Fruit fly (Drosophila melanogaster) whole organism: ENCODE measurements around the gene Tengl3.

Source experiments
- CG8478 ChIP-seq: fragments of >200 bp; optimal IDR thresholded peaks from 2 replicates; lab custom pipeline; 2018; ENCODE audit warnings: inconsistent platforms
- Dll ChIP-seq: fragments of >200 bp; optimal IDR thresholded peaks from 2 replicates; lab custom pipeline; 2017
- EcR ChIP-seq, 2 experiments: fragments of >200 bp; optimal IDR thresholded peaks; 2 replicates each; lab custom pipeline; 2017; ENCODE audit warnings: missing biosample characterization in 2 of 2, missing genetic modification characterization in 2 of 2, missing genetic modification reagents in 2 of 2
- pan ChIP-seq: fragments of >200 bp; optimal IDR thresholded peaks from 2 replicates; lab custom pipeline; 2017
- psq ChIP-seq: fragments of >200 bp; optimal IDR thresholded peaks from 2 replicates; lab custom pipeline; 2017
- usp ChIP-seq: fragments of >200 bp; optimal IDR thresholded peaks from 2 replicates; lab custom pipeline; 2017; ENCODE audit warnings: missing biosample characterization, missing genetic modification characterization, mixed read lengths

The Tengl3 gene

dm6 chr2L:2238151-2238550 lies at the start of gene Tengl3:
Gene Tengl3, minus strand, starts transcription at chr2L:2238251.
- no peak for TF ChIP-seq pan
- TF ChIP-seq EcR (GFP tag; optimal IDR thresholded peaks at IDR 0.05; lab: Kevin White, UChicago): no peak
- no peak for TF ChIP-seq usp (GFP tag; lab: Kevin White, UChicago)
- TF ChIP-seq Dll (lab: Kevin White, UChicago): no peak
- no peak for TF ChIP-seq CG8478 (lab: Kevin White, UChicago)
- TF ChIP-seq psq (lab: Kevin White, UChicago): no peak

- no peak for TF ChIP-seq usp (GFP tag; lab: Kevin White, UChicago)
Measured at dm6 chr2L:2287807-2288206, 49.8 kb upstream of the Tengl3 start, which contains the start of gene CG42658. Gene CG42658, minus strand, starts transcription at chr2L:2287907.

DNA sequence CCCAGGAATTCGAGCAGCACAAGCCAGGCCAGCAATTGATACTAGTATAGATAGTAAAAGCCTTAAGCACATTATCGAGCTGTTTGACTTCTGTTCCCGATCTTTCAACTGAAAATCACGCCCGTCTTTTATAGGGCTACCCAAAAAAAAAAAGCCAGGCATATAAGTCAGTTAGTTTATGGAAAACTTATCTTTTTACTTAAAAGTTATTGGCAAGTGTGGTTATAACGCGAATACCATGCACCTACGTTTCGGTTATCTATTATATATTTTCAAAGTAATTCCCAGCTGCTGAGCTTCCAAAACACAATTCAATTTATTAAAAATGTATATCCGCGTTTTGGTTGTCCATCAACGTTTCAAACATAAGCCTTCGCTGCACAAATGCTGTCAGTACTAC lies 48.7 kb upstream of the Tengl3 start, which contains the start of gene CG31681:
Gene CG31681, minus strand, starts transcription at position 101 of the 400 bp plus-strand sequence.
- TF ChIP-seq psq (lab: Kevin White, UChicago): no peak
- TF ChIP-seq pan: no peak
- TF ChIP-seq EcR (GFP tag; optimal IDR thresholded peaks at IDR 0.05; lab: Kevin White, UChicago): no peak
- no peak for TF ChIP-seq CG8478 (lab: Kevin White, UChicago)
- TF ChIP-seq Dll (lab: Kevin White, UChicago): no peak
- TF ChIP-seq usp (GFP tag; lab: Kevin White, UChicago): no peak

DNA sequence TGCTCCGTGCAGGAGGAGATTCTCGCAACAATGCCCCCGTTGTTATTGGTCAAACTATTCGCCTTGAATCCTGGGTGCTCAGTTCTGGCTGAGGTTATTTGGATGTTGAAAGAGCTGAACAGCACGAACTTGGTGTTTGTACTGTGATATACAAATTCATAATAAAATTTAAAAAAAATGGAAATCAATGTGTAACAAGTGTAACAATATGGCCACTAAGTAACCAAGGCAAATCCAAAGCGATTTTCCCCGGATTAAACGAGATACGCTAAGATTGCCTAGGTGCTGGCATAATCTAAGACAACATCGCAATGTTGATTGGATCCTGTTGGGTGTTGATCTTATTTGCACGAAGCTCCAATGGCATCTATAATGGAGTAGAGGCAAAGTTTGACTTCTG lies 46.8 kb upstream of the Tengl3 start, which contains the start of gene CG4271:
Gene CG4271, plus strand, starts transcription at position 301 of the 400 bp plus-strand sequence.
- TF ChIP-seq Dll (lab: Kevin White, UChicago): no peak
- no peak for TF ChIP-seq psq (lab: Kevin White, UChicago)
- no peak for TF ChIP-seq CG8478 (lab: Kevin White, UChicago)
- TF ChIP-seq EcR (GFP tag; optimal IDR thresholded peaks at IDR 0.05; lab: Kevin White, UChicago): no peak
- no peak for TF ChIP-seq pan
- no peak for TF ChIP-seq usp (GFP tag; lab: Kevin White, UChicago)

- no peak for TF ChIP-seq psq (lab: Kevin White, UChicago)
- TF ChIP-seq CG8478 (lab: Kevin White, UChicago): no peak
- no peak for TF ChIP-seq EcR (GFP tag; optimal IDR thresholded peaks at IDR 0.05; lab: Kevin White, UChicago)
- no peak for TF ChIP-seq Dll (lab: Kevin White, UChicago)
- TF ChIP-seq usp (GFP tag; lab: Kevin White, UChicago): no peak
- TF ChIP-seq pan: no peak
Measured at dm6 chr2L:2269040-2269439, 31.0 kb upstream of the Tengl3 start, which contains the start of gene CG17242. Gene CG17242, minus strand, starts transcription at chr2L:2269140.

dm6 chr2L:2265221-2265620 lies 27.2 kb upstream of the Tengl3 start, which contains the start of gene CG34049:
Gene CG34049, minus strand, starts transcription at chr2L:2265321.
- TF ChIP-seq EcR (GFP tag; optimal IDR thresholded peaks at IDR 0.05; lab: Kevin White, UChicago): no peak
- TF ChIP-seq psq (lab: Kevin White, UChicago): no peak
- no peak for TF ChIP-seq CG8478 (lab: Kevin White, UChicago)
- no peak for TF ChIP-seq usp (GFP tag; lab: Kevin White, UChicago)
- TF ChIP-seq pan: no peak
- no peak for TF ChIP-seq Dll (lab: Kevin White, UChicago)

- TF ChIP-seq CG8478 (lab: Kevin White, UChicago) (no peak), psq (lab: Kevin White, UChicago) (no peak), pan (no peak), Dll (lab: Kevin White, UChicago) (no peak), EcR (GFP tag; optimal IDR thresholded peaks at IDR 0.05; lab: Kevin White, UChicago) (no peak), usp (GFP tag; lab: Kevin White, UChicago) (no peak)
Measured at dm6 chr2L:2263142-2263541, 25.1 kb upstream of the Tengl3 start, which contains the start of gene CG4270. Gene CG4270, plus strand, starts transcription at chr2L:2263442.

- TF ChIP-seq psq (lab: Kevin White, UChicago) (no peak), EcR (GFP tag; optimal IDR thresholded peaks at IDR 0.05; lab: Kevin White, UChicago) (no peak), Dll (lab: Kevin White, UChicago) (no peak), pan (no peak), usp (GFP tag; lab: Kevin White, UChicago) (no peak), CG8478 (lab: Kevin White, UChicago) (no peak)
Measured at dm6 chr2L:2254950-2255349, 16.9 kb upstream of the Tengl3 start, which contains the start of gene Send1. Gene Send1, minus strand, starts transcription at chr2L:2255050.

dm6 chr2L:2252745-2253144 lies 14.7 kb upstream of the Tengl3 start, which contains the start of gene CG17234:
Gene CG17234, plus strand, starts transcription at chr2L:2253045.
- TF ChIP-seq usp (GFP tag; lab: Kevin White, UChicago): no peak
- TF ChIP-seq pan: no peak
- TF ChIP-seq CG8478 (lab: Kevin White, UChicago): no peak
- TF ChIP-seq EcR (GFP tag; optimal IDR thresholded peaks at IDR 0.05; lab: Kevin White, UChicago): no peak
- TF ChIP-seq psq (lab: Kevin White, UChicago): no peak
- no peak for TF ChIP-seq Dll (lab: Kevin White, UChicago)

DNA sequence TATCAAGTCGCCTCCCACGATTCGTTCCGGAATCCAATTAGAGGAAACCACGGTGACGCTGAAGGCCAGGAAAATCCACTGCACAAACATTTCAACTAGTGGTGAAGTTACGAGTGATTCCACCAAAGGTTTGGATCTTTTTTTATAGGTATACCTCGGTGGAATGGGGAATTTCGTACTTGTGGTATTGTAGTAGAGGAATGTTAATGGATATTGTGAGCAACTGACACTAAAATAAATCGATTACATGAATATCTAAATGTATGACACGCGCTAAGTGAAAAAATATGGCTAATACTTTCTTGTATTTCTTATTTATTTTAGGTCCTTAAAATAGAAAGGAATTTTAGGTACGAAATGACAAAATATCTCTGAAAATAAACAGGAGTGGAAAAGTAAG lies 14.2 kb upstream of the Tengl3 start, which contains the start of gene CG17239:
Gene CG17239, minus strand, starts transcription at position 101 of the 400 bp plus-strand sequence.
- TF ChIP-seq psq (lab: Kevin White, UChicago): no peak
- no peak for TF ChIP-seq EcR (GFP tag; optimal IDR thresholded peaks at IDR 0.05; lab: Kevin White, UChicago)
- no peak for TF ChIP-seq pan
- no peak for TF ChIP-seq usp (GFP tag; lab: Kevin White, UChicago)
- TF ChIP-seq Dll (lab: Kevin White, UChicago): no peak
- TF ChIP-seq CG8478 (lab: Kevin White, UChicago): no peak

- TF ChIP-seq usp (GFP tag; lab: Kevin White, UChicago) (no peak), pan (no peak), CG8478 (lab: Kevin White, UChicago) (no peak), Dll (lab: Kevin White, UChicago) (no peak), psq (lab: Kevin White, UChicago) (no peak), EcR (GFP tag; optimal IDR thresholded peaks at IDR 0.05; lab: Kevin White, UChicago) (no peak)
Measured at dm6 chr2L:2251175-2251574, 13.1 kb upstream of the Tengl3 start, which contains the start of gene Ser12. Gene Ser12, minus strand, starts transcription at chr2L:2251275.

DNA sequence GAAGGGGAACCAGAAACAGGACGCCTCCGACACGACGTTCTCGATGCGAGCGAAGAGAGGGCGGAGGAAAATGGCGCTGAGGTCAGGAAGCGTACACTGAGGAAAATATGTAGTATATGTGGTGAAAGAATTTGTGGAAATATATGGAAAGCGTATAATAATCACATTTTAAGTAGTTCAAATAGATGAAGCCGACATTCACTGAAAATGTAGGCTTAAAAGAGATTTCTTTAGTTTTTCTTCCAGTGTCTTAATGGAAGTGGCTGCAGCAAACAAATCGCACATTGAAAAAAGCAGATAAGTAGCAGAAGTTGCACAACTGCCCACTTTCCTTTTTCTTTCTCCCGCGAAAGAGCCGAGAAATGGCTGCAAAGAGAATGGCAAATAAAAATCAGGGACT lies 11.5 kb upstream of the Tengl3 start:
- no peak for TF ChIP-seq usp (GFP tag; lab: Kevin White, UChicago)
- no peak for TF ChIP-seq CG8478 (lab: Kevin White, UChicago)
- TF ChIP-seq Dll (lab: Kevin White, UChicago): no peak
- TF ChIP-seq pan: no peak
- no peak for TF ChIP-seq EcR (GFP tag; optimal IDR thresholded peaks at IDR 0.05; lab: Kevin White, UChicago)
- no peak for TF ChIP-seq psq (lab: Kevin White, UChicago)
